Worm (Caenorhabditis elegans): ENCODE results near the gene ZK938.10.

ce11 chrII:9845239-9845638 is 5.6 kb downstream of the ZK938.10 start, which contains the start of gene chil-9:
- TF ChIP-seq pha-4 (tag; optimal IDR thresholded peaks at IDR 0.05) (no peak), nhr-76 (tag; optimal IDR thresholded peaks at IDR 0.05) (no peak), sptf-1 (tag; optimal IDR thresholded peaks at IDR 0.05) (no peak), nhr-237 (tag; optimal IDR thresholded peaks at IDR 0.05) (no peak), snpc-4 (tag; optimal IDR thresholded peaks at IDR 0.05) (no peak), flh-1 (GFP tag; optimal IDR thresholded peaks at IDR 0.05) (no peak), lsy-2 (tag; optimal IDR thresholded peaks at IDR 0.05) (no peak), nhr-28 (tag; optimal IDR thresholded peaks at IDR 0.05) (no peak), lin-13 (tag; optimal IDR thresholded peaks at IDR 0.05) (no peak), unc-39 (tag; optimal IDR thresholded peaks at IDR 0.05) (no peak), ztf-11 (tag; optimal IDR thresholded peaks at IDR 0.05) (no peak), unc-62 (GFP tag; optimal IDR thresholded peaks at IDR 0.05) (no peak), mab-5 (tag; optimal IDR thresholded peaks at IDR 0.05) (no peak), mls-2 (tag; optimal IDR thresholded peaks at IDR 0.05) (no peak)

Data from whole organism, mixed stage, embryonic.